Worm (Caenorhabditis elegans) whole organism, L1 larva: ENCODE results near the gene C04H5.7.

Source experiments
- elt-3 ChIP-seq, 6 experiments: fragments of 150-350 bp in 1 of 6; sonication (generic microtip); optimal IDR thresholded peaks; 2 replicates each; lab custom pipeline; 2017 to 2018; ENCODE audit warnings: missing biosample characterization in 6 of 6, missing genetic modification characterization in 6 of 6, inconsistent platforms in 1 of 6
- fos-1 ChIP-seq: fragments of 150-350 bp; optimal IDR thresholded peaks from 2 replicates; lab custom pipeline; 2014; ENCODE audit warnings: missing biosample characterization, missing genetic modification characterization
- jun-1 ChIP-seq: fragments of 150-350 bp; optimal IDR thresholded peaks from 2 replicates; lab custom pipeline; 2014; ENCODE audit warnings: missing biosample characterization, missing genetic modification reagents, missing genetic modification characterization
- lin-39 ChIP-seq: fragments of 150-350 bp; optimal IDR thresholded peaks from 2 replicates; lab custom pipeline; 2014; ENCODE audit warnings: missing biosample characterization, missing genetic modification reagents, missing genetic modification characterization
- nhr-90 ChIP-seq: sonication (generic microtip); optimal IDR thresholded peaks from 2 replicates; lab custom pipeline; 2016; ENCODE audit warnings: mild to moderate bottlenecking, missing genetic modification characterization, missing compliant biosample characterization; ENCODE audit not compliant: poor library complexity
- pqm-1 ChIP-seq: sonication (generic microtip); optimal IDR thresholded peaks from 3 replicates; lab custom pipeline; 2017; ENCODE audit warnings: missing biosample characterization, missing genetic modification characterization
- rnt-1 ChIP-seq: sonication (generic microtip); optimal IDR thresholded peaks from 2 replicates; lab custom pipeline; 2016; ENCODE audit warnings: mild to moderate bottlenecking, missing genetic modification characterization, moderate library complexity, missing compliant biosample characterization
- unc-86 ChIP-seq: sonication (generic microtip); optimal IDR thresholded peaks from 2 replicates; lab custom pipeline; 2016; ENCODE audit warnings: missing genetic modification characterization, missing compliant biosample characterization
- zip-4 ChIP-seq: fragments of 200-800 bp; sonication (Bioruptor generic); optimal IDR thresholded peaks from 2 replicates; lab custom pipeline; 2018; ENCODE audit warnings: mild to moderate bottlenecking, missing genetic modification characterization, moderate library complexity, missing compliant biosample characterization

DNA sequence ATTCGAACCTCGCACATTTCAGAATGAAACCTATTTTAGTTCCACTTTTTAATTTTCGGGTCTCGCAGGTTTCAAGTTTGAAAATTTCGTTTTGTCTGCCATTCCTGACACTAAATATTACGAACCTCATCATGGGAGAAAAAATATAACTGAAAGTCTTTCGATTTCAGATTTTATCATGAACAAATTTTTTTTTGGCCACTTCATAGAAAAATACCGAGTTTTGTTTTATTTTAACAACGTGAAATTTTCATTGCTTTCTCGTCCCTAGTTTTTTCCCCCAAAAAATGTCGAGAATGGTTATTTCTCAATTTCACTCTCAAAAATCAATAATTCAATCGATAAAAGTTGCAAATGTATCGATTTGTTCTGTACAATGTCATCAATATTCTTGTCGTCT lies 41.0 kb downstream of the C04H5.7 start, which contains the start of gene C01G12.9:
- TF ChIP-seq fos-1 (tag; lab: Kevin White, UChicago) (no peak), unc-86 (tag; lab: Kevin White, UChicago) (no peak), lin-39 (tag; lab: Kevin White, UChicago) (no peak), nhr-90 (tag; lab: Kevin White, UChicago) (no peak), jun-1 (tag; lab: Kevin White, UChicago) (no peak), rnt-1 (tag; lab: Kevin White, UChicago) (no peak), elt-3 (tag; optimal IDR thresholded peaks at IDR 0.05; lab: Kevin White, UChicago) (no peak), pqm-1 (no peak), zip-4 (GFP tag; lab: Kevin White, UChicago) (no peak)
